Worm (Caenorhabditis elegans) whole organism, young adult: Measurements from ENCODE around the gene ZK795.2.

ENCODE experiments used
- C06A6.2 ChIP-seq: fragments of 200-800 bp; sonication (Bioruptor generic); conservative IDR thresholded peaks from 2 replicates; pipeline ENCODE4 v1.3.6; 2022; ENCODE audit warnings: missing genetic modification characterization, missing compliant biosample characterization
- F10E7.11 ChIP-seq: sonication (generic microtip); optimal IDR thresholded peaks from 2 replicates; lab custom pipeline; 2017; ENCODE audit warnings: mild to moderate bottlenecking, missing genetic modification characterization, moderate library complexity, missing compliant biosample characterization
- F22D6.2 ChIP-seq: sonication (generic microtip); optimal IDR thresholded peaks from 2 replicates; lab custom pipeline; 2016; ENCODE audit warnings: mild to moderate bottlenecking, missing genetic modification characterization, missing compliant biosample characterization
- F49E8.2 ChIP-seq: sonication (generic microtip); optimal IDR thresholded peaks from 3 replicates; lab custom pipeline; 2017; ENCODE audit warnings: missing genetic modification characterization, mild to moderate bottlenecking, missing compliant biosample characterization, antibody characterized with exemption, moderate library complexity; ENCODE audit not compliant: insufficient read depth
- F52B5.7 ChIP-seq: sonication (generic microtip); optimal IDR thresholded peaks from 2 replicates; lab custom pipeline; 2016; ENCODE audit warnings: mild to moderate bottlenecking, missing genetic modification characterization, missing compliant biosample characterization
- F55B11.4 ChIP-seq: sonication (generic microtip); optimal IDR thresholded peaks from 2 replicates; lab custom pipeline; 2016; ENCODE audit warnings: missing compliant biosample characterization, missing genetic modification characterization, borderline replicate concordance; ENCODE audit not compliant: insufficient read depth
- F57A8.1 ChIP-seq: fragments of 200-800 bp; sonication (Bioruptor generic); optimal IDR thresholded peaks from 2 replicates; lab custom pipeline; 2018; ENCODE audit warnings: mild to moderate bottlenecking, missing genetic modification characterization, moderate library complexity, missing compliant biosample characterization
- K12H6.12 ChIP-seq: fragments of 200-800 bp; sonication (Bioruptor generic); optimal IDR thresholded peaks from 2 replicates; lab custom pipeline; 2018; ENCODE audit warnings: mild to moderate bottlenecking, missing genetic modification characterization, missing compliant biosample characterization
- Y53F4B.3 ChIP-seq: fragments of 200-800 bp; sonication (Bioruptor generic); IDR thresholded peaks from 2 replicates; pipeline ENCODE4 v1.3.6; 2022; ENCODE audit warnings: missing genetic modification reagents, missing genetic modification characterization, missing compliant biosample characterization
- Y53G8AR.9 ChIP-seq: fragments of 200-800 bp; sonication (Bioruptor generic); conservative IDR thresholded peaks from 2 replicates; pipeline ENCODE4 v1.3.6; 2022; ENCODE audit warnings: missing genetic modification reagents, missing genetic modification characterization, missing compliant biosample characterization
- Y56A3A.18 ChIP-seq: fragments of 200-800 bp; sonication (Bioruptor generic); IDR thresholded peaks from 2 replicates; pipeline ENCODE4 v1.3.6; 2022; ENCODE audit warnings: missing genetic modification reagents, missing genetic modification characterization, missing compliant biosample characterization
- Y95B8A.8 ChIP-seq: fragments of 200-800 bp; sonication (Bioruptor generic); IDR thresholded peaks from 2 replicates; pipeline ENCODE4 v1.3.6; 2022; ENCODE audit warnings: missing genetic modification reagents, missing genetic modification characterization, missing compliant biosample characterization
- ama-1 ChIP-seq, 3 experiments: fragments of 150-350 bp in 1 of 3; sonication (generic microtip) in 2 of 3; optimal IDR thresholded peaks; 2 replicates each; lab custom pipeline; 2014 to 2018; ENCODE audit warnings: missing biosample characterization in 2 of 3, missing genetic modification characterization in 2 of 3, missing genetic modification reagents in 2 of 3
- aptf-2 ChIP-seq: fragments of 200-800 bp; sonication (Bioruptor generic); conservative IDR thresholded peaks from 2 replicates; pipeline ENCODE4 v1.3.6; 2022; ENCODE audit warnings: missing genetic modification reagents, missing genetic modification characterization, missing compliant biosample characterization
- aptf-3 ChIP-seq: fragments of 200-800 bp; sonication (Bioruptor generic); IDR thresholded peaks from 2 replicates; pipeline ENCODE4 v1.3.6; 2022; ENCODE audit warnings: missing genetic modification characterization, missing compliant biosample characterization
- attf-5 ChIP-seq: fragments of 200-800 bp; sonication (Bioruptor generic); optimal IDR thresholded peaks from 2 replicates; lab custom pipeline; 2018; ENCODE audit warnings: mild to moderate bottlenecking, missing genetic modification characterization, missing compliant biosample characterization
- attf-6 ChIP-seq: fragments of 200-800 bp; sonication (Bioruptor generic); IDR thresholded peaks from 2 replicates; pipeline ENCODE4 v1.3.6; 2022; ENCODE audit warnings: missing genetic modification reagents, missing genetic modification characterization, missing compliant biosample characterization
- ceh-100 ChIP-seq: fragments of 200-800 bp; sonication (Bioruptor generic); IDR thresholded peaks from 2 replicates; pipeline ENCODE4 v1.3.6; 2022; ENCODE audit warnings: missing genetic modification reagents, missing genetic modification characterization, missing compliant biosample characterization
- ceh-27 ChIP-seq: fragments of 200-800 bp; sonication (Bioruptor generic); optimal IDR thresholded peaks from 2 replicates; lab custom pipeline; 2018; ENCODE audit warnings: mild to moderate bottlenecking, missing genetic modification characterization, moderate library complexity, missing compliant biosample characterization
- ceh-91 ChIP-seq: fragments of 200-800 bp; sonication (Bioruptor generic); IDR thresholded peaks from 2 replicates; pipeline ENCODE4 v1.3.6; 2022; ENCODE audit warnings: missing genetic modification reagents, missing genetic modification characterization, missing compliant biosample characterization
- chd-7 ChIP-seq: sonication (generic microtip); optimal IDR thresholded peaks from 2 replicates; lab custom pipeline; 2016; ENCODE audit warnings: mild to moderate bottlenecking, missing genetic modification characterization, moderate library complexity, missing compliant biosample characterization
- dpff-1 ChIP-seq: sonication (generic microtip); optimal IDR thresholded peaks from 2 replicates; lab custom pipeline; 2017; ENCODE audit warnings: mild to moderate bottlenecking, missing genetic modification characterization, missing compliant biosample characterization
- egl-44 ChIP-seq: fragments of 200-800 bp; sonication (Bioruptor generic); IDR thresholded peaks from 2 replicates; pipeline ENCODE4 v1.3.6; 2022; ENCODE audit warnings: missing genetic modification reagents, missing genetic modification characterization, missing compliant biosample characterization
- ekl-4 ChIP-seq: fragments of 200-800 bp; sonication (Bioruptor generic); IDR thresholded peaks from 2 replicates; pipeline ENCODE4 v1.3.6; 2022; ENCODE audit warnings: missing genetic modification reagents, missing genetic modification characterization, missing compliant biosample characterization
- gei-17 ChIP-seq: fragments of 200-800 bp; sonication (Bioruptor generic); optimal IDR thresholded peaks from 2 replicates; lab custom pipeline; 2018; ENCODE audit warnings: mild to moderate bottlenecking, missing genetic modification characterization, missing compliant biosample characterization
- hlh-12 ChIP-seq: sonication (generic microtip); optimal IDR thresholded peaks from 2 replicates; lab custom pipeline; 2016; ENCODE audit warnings: missing genetic modification characterization, missing compliant biosample characterization
- hlh-26 ChIP-seq: fragments of 200-800 bp; sonication (Bioruptor generic); conservative IDR thresholded peaks from 2 replicates; pipeline ENCODE4 v1.3.6; 2022; ENCODE audit warnings: missing genetic modification reagents, missing genetic modification characterization, missing compliant biosample characterization
- hmg-1.2 ChIP-seq: fragments of 200-800 bp; sonication (Bioruptor generic); IDR thresholded peaks from 2 replicates; pipeline ENCODE4 v1.3.6; 2022; ENCODE audit warnings: missing genetic modification reagents, missing genetic modification characterization, missing compliant biosample characterization
- hrde-1 ChIP-seq: sonication (generic microtip); optimal IDR thresholded peaks from 2 replicates; lab custom pipeline; 2016; ENCODE audit warnings: missing genetic modification characterization, mild to moderate bottlenecking, missing compliant biosample characterization, moderate library complexity, missing genotype, missing genetic modification reagents, borderline replicate concordance
- hsf-1 ChIP-seq: fragments of 200-800 bp; sonication (Bioruptor generic); IDR thresholded peaks from 2 replicates; pipeline ENCODE4 v1.3.6; 2022; ENCODE audit warnings: missing genetic modification reagents, missing genetic modification characterization, missing compliant biosample characterization
- let-607 ChIP-seq, 2 experiments: fragments of 200-800 bp in 1 of 2; sonication (Bioruptor generic) in 1 of 2; sonication (generic microtip) in 1 of 2; optimal IDR thresholded peaks; 2 replicates each; lab custom pipeline; 2016 to 2018; ENCODE audit warnings: mild to moderate bottlenecking in 2 of 2, missing compliant biosample characterization in 2 of 2, missing genetic modification characterization in 2 of 2, moderate library complexity in 2 of 2, missing genotype in 1 of 2
- lin-54 ChIP-seq: fragments of 200-800 bp; sonication (Bioruptor generic); optimal IDR thresholded peaks from 2 replicates; lab custom pipeline; 2018; ENCODE audit warnings: mild to moderate bottlenecking, missing genetic modification characterization, missing compliant biosample characterization
- madf-3 ChIP-seq: fragments of 200-800 bp; sonication (Bioruptor generic); IDR thresholded peaks from 2 replicates; pipeline ENCODE4 v1.3.6; 2022; ENCODE audit warnings: missing genetic modification reagents, missing genetic modification characterization, missing compliant biosample characterization
- mcd-1 ChIP-seq: fragments of 200-800 bp; sonication (Bioruptor generic); IDR thresholded peaks from 2 replicates; pipeline ENCODE4 v1.3.6; 2022; ENCODE audit warnings: missing genetic modification reagents, missing genetic modification characterization, missing compliant biosample characterization
- nfya-1 ChIP-seq: sonication (generic microtip); optimal IDR thresholded peaks from 2 replicates; lab custom pipeline; 2017; ENCODE audit warnings: antibody characterized with exemption, missing compliant biosample characterization, missing genetic modification characterization, borderline replicate concordance; ENCODE audit not compliant: insufficient read depth
- nfyb-1 ChIP-seq: fragments of 200-800 bp; sonication (Bioruptor generic); IDR thresholded peaks from 2 replicates; pipeline ENCODE4 v1.3.6; 2022; ENCODE audit warnings: missing genetic modification reagents, missing genetic modification characterization, missing compliant biosample characterization
- nhr-179 ChIP-seq: sonication (generic microtip); optimal IDR thresholded peaks from 2 replicates; lab custom pipeline; 2016; ENCODE audit warnings: mild to moderate bottlenecking, missing genetic modification characterization, missing compliant biosample characterization
- rpc-1 ChIP-seq, 2 experiments: fragments of 150-350 bp in 1 of 2; sonication (generic microtip) in 1 of 2; optimal IDR thresholded peaks; 2 replicates each; lab custom pipeline; 2014 to 2018; ENCODE audit warnings: missing biosample characterization in 1 of 2, missing genetic modification characterization in 1 of 2, missing genetic modification reagents in 1 of 2, missing genotype in 1 of 2
- snpc-3.4 ChIP-seq: sonication (generic microtip); optimal IDR thresholded peaks from 2 replicates; lab custom pipeline; 2017; ENCODE audit warnings: missing genetic modification characterization, mild to moderate bottlenecking, missing compliant biosample characterization, antibody characterized with exemption, moderate library complexity, missing genotype, missing genetic modification reagents
- snpc-4 ChIP-seq, 5 experiments: fragments of 150-350 bp in 1 of 5; sonication (generic microtip) in 4 of 5; optimal IDR thresholded peaks; 2 replicates each; lab custom pipeline; 2014 to 2018; ENCODE audit warnings: missing genetic modification characterization in 5 of 5, missing biosample characterization in 3 of 5, antibody characterized with exemption in 2 of 5, mild to moderate bottlenecking in 2 of 5, missing compliant biosample characterization in 2 of 5, missing genotype in 2 of 5, moderate library complexity in 2 of 5, missing genetic modification reagents in 1 of 5
- tbx-9 ChIP-seq: sonication (generic microtip); optimal IDR thresholded peaks from 2 replicates; lab custom pipeline; 2016; ENCODE audit warnings: borderline replicate concordance, missing genetic modification characterization, inconsistent platforms, missing compliant biosample characterization
- ztf-28 ChIP-seq: fragments of 200-800 bp; sonication (Bioruptor generic); IDR thresholded peaks from 2 replicates; pipeline ENCODE4 v1.3.6; 2022; ENCODE audit warnings: missing genetic modification reagents, missing genetic modification characterization, missing compliant biosample characterization
- ztf-6 ChIP-seq: fragments of 200-800 bp; sonication (Bioruptor generic); IDR thresholded peaks from 2 replicates; pipeline ENCODE4 v1.3.6; 2022; ENCODE audit warnings: missing genetic modification reagents, missing genetic modification characterization, missing compliant biosample characterization

ZK795.2 gene

DNA sequence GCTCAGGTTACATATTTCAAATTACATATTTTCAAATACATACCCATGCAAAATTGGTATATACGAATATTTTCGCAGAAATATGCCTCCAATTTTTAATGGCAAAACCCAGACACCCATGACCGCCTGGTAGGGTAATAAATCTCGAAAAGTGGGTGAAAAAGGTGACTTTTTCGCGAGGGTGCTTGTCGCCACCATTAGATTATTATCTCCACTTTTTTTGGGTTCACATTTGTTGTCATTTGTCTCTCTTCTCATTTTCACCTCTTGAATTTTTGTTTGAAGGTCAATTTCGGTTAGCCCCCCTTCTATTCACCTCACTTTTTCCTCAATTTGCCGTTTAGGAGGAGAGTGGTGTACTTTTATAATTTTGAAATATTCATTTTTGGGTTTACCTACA, 18.5 kb downstream of the ZK795.2 start:
- TF ChIP-seq madf-3 (GFP tag; lab: Robert Waterston, UW) (no peak), hlh-26 (GFP tag; lab: Robert Waterston, UW) (no peak), rpc-1 (optimal IDR thresholded peaks at IDR 0.05; lab: Kevin White, UChicago) (no peak), rpc-1 (tag; optimal IDR thresholded peaks at IDR 0.05; lab: Kevin White, UChicago) (no peak), nfya-1 (tag; lab: Kevin White, UChicago) (no peak), F22D6.2 (tag; lab: Kevin White, UChicago) (no peak), nfyb-1 (GFP tag; lab: Robert Waterston, UW) (no peak), ztf-6 (GFP tag; lab: Robert Waterston, UW) (no peak), Y53F4B.3 (GFP tag; lab: Robert Waterston, UW) (no peak), nhr-179 (tag; lab: Kevin White, UChicago) (no peak), ekl-4 (GFP tag; lab: Robert Waterston, UW) (no peak), ztf-28 (GFP tag; lab: Robert Waterston, UW) (no peak), K12H6.12 (tag; lab: Kevin White, UChicago) (no peak)

DNA sequence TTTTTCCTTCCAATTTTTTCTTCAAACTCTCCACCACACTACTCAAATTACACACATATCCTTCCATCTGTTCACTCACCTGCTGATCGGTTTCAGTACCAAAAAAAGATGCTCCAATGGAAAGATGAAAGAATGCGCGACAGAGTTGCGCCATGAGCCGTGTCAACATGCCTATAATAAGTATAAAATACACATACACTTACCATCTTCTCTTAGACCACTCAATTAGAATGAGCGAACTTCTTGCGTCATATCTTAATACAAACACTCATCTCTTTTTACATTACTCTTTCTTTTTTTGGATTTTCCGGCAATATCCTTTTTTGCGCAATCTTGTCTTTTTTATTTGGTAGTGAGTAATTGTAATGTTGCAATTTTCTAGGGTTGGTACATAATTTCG, 21.1 kb downstream of the ZK795.2 start:
- no peak for TF ChIP-seq Y53G8AR.9 (GFP tag; lab: Robert Waterston, UW)
- no peak for TF ChIP-seq hmg-1.2 (GFP tag; lab: Robert Waterston, UW)
- no peak for TF ChIP-seq mcd-1 (GFP tag; lab: Robert Waterston, UW)
- TF ChIP-seq hsf-1 (GFP tag; lab: Robert Waterston, UW): no peak
- no peak for TF ChIP-seq attf-5
- no peak for TF ChIP-seq aptf-2
- no peak for TF ChIP-seq ceh-27 (GFP tag; lab: Kevin White, UChicago)
- TF ChIP-seq F52B5.7: no peak
- TF ChIP-seq attf-6 (GFP tag; lab: Robert Waterston, UW): no peak
- TF ChIP-seq hrde-1: no peak
- TF ChIP-seq ceh-91 (GFP tag; lab: Robert Waterston, UW): no peak
- TF ChIP-seq rpc-1 (optimal IDR thresholded peaks at IDR 0.05; lab: Kevin White, UChicago): no peak
- no peak for TF ChIP-seq rpc-1 (tag; optimal IDR thresholded peaks at IDR 0.05; lab: Kevin White, UChicago)
- TF ChIP-seq chd-7 (tag; lab: Kevin White, UChicago): no peak
- no peak for TF ChIP-seq F10E7.11 (tag; lab: Kevin White, UChicago)
- no peak for TF ChIP-seq madf-3 (GFP tag; lab: Robert Waterston, UW)
- TF ChIP-seq ceh-100 (GFP tag; lab: Robert Waterston, UW): no peak
- TF ChIP-seq Y56A3A.18 (GFP tag; lab: Robert Waterston, UW): no peak
- TF ChIP-seq let-607 (tag; optimal IDR thresholded peaks at IDR 0.05; lab: Kevin White, UChicago): no peak
- no peak for TF ChIP-seq F57A8.1

DNA sequence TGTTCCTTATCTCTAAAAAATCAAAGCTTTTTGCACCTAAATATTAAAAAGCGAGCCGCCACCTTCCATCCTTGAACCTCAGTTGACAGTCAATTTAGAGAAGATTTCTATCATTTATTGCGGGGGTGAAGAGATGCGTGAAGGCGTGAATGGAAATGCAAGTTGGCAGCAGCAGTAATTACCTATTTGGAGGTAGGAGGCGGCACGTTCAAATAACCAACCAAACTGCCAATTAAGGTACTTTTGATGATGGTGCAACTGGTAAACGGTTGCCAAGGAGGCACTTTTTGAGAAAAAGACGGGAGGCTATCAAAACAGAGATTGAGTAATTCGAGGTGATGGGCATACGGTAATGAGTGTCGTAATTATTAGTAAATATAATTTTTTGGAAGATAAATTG, 22.4 kb downstream of the ZK795.2 start:
- TF ChIP-seq gei-17 (GFP tag; lab: Kevin White, UChicago): no peak
- TF ChIP-seq egl-44 (GFP tag; lab: Robert Waterston, UW): no peak
- TF ChIP-seq C06A6.2: no peak
- no peak for TF ChIP-seq hmg-1.2 (GFP tag; lab: Robert Waterston, UW)
- TF ChIP-seq ztf-28 (GFP tag; lab: Robert Waterston, UW): no peak
- TF ChIP-seq F55B11.4 (tag; lab: Kevin White, UChicago): no peak
- no peak for TF ChIP-seq tbx-9 (tag; lab: Kevin White, UChicago)
- TF ChIP-seq nfyb-1 (GFP tag; lab: Robert Waterston, UW): no peak
- no peak for TF ChIP-seq aptf-3 (GFP tag; lab: Robert Waterston, UW)
- TF ChIP-seq lin-54: no peak
- TF ChIP-seq F22D6.2 (tag; lab: Kevin White, UChicago): no peak
- TF ChIP-seq F49E8.2 (tag; lab: Kevin White, UChicago): no peak
- TF ChIP-seq dpff-1 (tag; lab: Kevin White, UChicago): no peak
- TF ChIP-seq snpc-3.4: no peak
- no peak for TF ChIP-seq Y95B8A.8
- no peak for TF ChIP-seq F10E7.11 (tag; lab: Kevin White, UChicago)
- TF ChIP-seq hlh-12 (tag; lab: Kevin White, UChicago): no peak
- TF ChIP-seq snpc-4 (GFP tag; optimal IDR thresholded peaks at IDR 0.05; lab: Kevin White, UChicago): no peak
- TF ChIP-seq snpc-4 (tag; optimal IDR thresholded peaks at IDR 0.05; lab: Kevin White, UChicago): no peak
- TF ChIP-seq ama-1 (optimal IDR thresholded peaks at IDR 0.05; lab: Kevin White, UChicago): no peak
- no peak for TF ChIP-seq ama-1 (GFP tag; optimal IDR thresholded peaks at IDR 0.05; lab: Kevin White, UChicago)
